Worm (Caenorhabditis elegans): ENCODE results near the gene E01G6.1.
"Not testable (repeated sequence)": the region's sequence is repeated elsewhere in the genome, so short reads cannot be mapped to it uniquely, and the experiment has no call there.

- TF ChIP-seq unc-62 (GFP tag; optimal IDR thresholded peaks at IDR 0.05); mdl-1 (tag; optimal IDR thresholded peaks at IDR 0.05); ceh-90 (tag; optimal IDR thresholded peaks at IDR 0.05); nhr-76 (tag; optimal IDR thresholded peaks at IDR 0.05); jun-1 (tag; optimal IDR thresholded peaks at IDR 0.05); C16A3.4 (tag; optimal IDR thresholded peaks at IDR 0.05); lir-3 (tag; optimal IDR thresholded peaks at IDR 0.05; ENCODE audit: poor library complexity); tlp-1 (tag; optimal IDR thresholded peaks at IDR 0.05): not testable (repeated sequence)
These were observed 42.1 kb downstream of the E01G6.1 start, which contains the start of gene dot-1.3 for ce11 chrX:12302755-12303154.
